Worm (Caenorhabditis elegans) whole organism, L4 larva: ENCODE measurements around the gene nas-32.

ENCODE experiments used
- F37D6.2 ChIP-seq: sonication (generic microtip); optimal IDR thresholded peaks from 2 replicates; lab custom pipeline; 2016; ENCODE audit warnings: mild to moderate bottlenecking, missing genetic modification characterization, missing compliant biosample characterization
- F44E2.7 ChIP-seq: fragments of 200-800 bp; sonication (Bioruptor generic); IDR thresholded peaks from 2 replicates; pipeline ENCODE4 v2.1.2; 2022; ENCODE audit warnings: missing genetic modification characterization, missing compliant biosample characterization
- T20F7.1 ChIP-seq: fragments of 200-800 bp; sonication (Bioruptor generic); optimal IDR thresholded peaks from 2 replicates; lab custom pipeline; 2018; ENCODE audit warnings: mild to moderate bottlenecking, missing genetic modification characterization, missing compliant biosample characterization
- Y105C5A.15 ChIP-seq: fragments of 200-800 bp; sonication (Bioruptor generic); IDR thresholded peaks from 2 replicates; pipeline ENCODE4 v1.3.6; 2022; ENCODE audit warnings: missing genetic modification characterization, missing compliant biosample characterization
- ZK337.2 ChIP-seq: fragments of 200-800 bp; sonication (Bioruptor generic); IDR thresholded peaks from 2 replicates; pipeline ENCODE4 v1.3.6; 2022; ENCODE audit warnings: missing genetic modification reagents, missing genetic modification characterization, missing compliant biosample characterization
- aly-2 ChIP-seq: sonication (generic microtip); optimal IDR thresholded peaks from 2 replicates; lab custom pipeline; 2018; ENCODE audit warnings: missing biosample characterization, missing genetic modification characterization
- ceh-44 ChIP-seq: fragments of 200-800 bp; sonication (Bioruptor generic); IDR thresholded peaks from 2 replicates; pipeline ENCODE4 v1.3.6; 2022; ENCODE audit warnings: missing genetic modification reagents, missing genetic modification characterization, missing compliant biosample characterization
- dmd-6 ChIP-seq: fragments of 200-800 bp; sonication (Bioruptor generic); IDR thresholded peaks from 2 replicates; pipeline ENCODE4 v1.3.6; 2022; ENCODE audit warnings: missing genetic modification reagents, missing genetic modification characterization, missing compliant biosample characterization
- gei-8 ChIP-seq: fragments of 200-800 bp; sonication (Bioruptor generic); optimal IDR thresholded peaks from 2 replicates; lab custom pipeline; 2018; ENCODE audit warnings: mild to moderate bottlenecking, missing genetic modification characterization, missing compliant biosample characterization
- hlh-11 ChIP-seq: fragments of 200-800 bp; sonication (Bioruptor generic); optimal IDR thresholded peaks from 2 replicates; lab custom pipeline; 2018; ENCODE audit warnings: mild to moderate bottlenecking, missing genetic modification characterization, missing compliant biosample characterization
- hlh-30 ChIP-seq: sonication (generic microtip); optimal IDR thresholded peaks from 2 replicates; lab custom pipeline; 2017; ENCODE audit warnings: antibody characterized with exemption, mild to moderate bottlenecking, missing genetic modification characterization, missing compliant biosample characterization; ENCODE audit not compliant: insufficient read depth
- lim-7 ChIP-seq: fragments of 200-800 bp; sonication (Bioruptor generic); IDR thresholded peaks from 2 replicates; pipeline ENCODE4 v1.3.6; 2022; ENCODE audit warnings: missing genetic modification characterization, missing compliant biosample characterization
- lin-13 ChIP-seq: fragments of 150-350 bp; optimal IDR thresholded peaks from 2 replicates; lab custom pipeline; 2014; ENCODE audit warnings: missing biosample characterization, missing genetic modification reagents, missing genetic modification characterization
- lin-15B ChIP-seq: fragments of 150-350 bp; sonication (generic microtip); optimal IDR thresholded peaks from 3 replicates; lab custom pipeline; 2014; ENCODE audit warnings: missing biosample characterization, missing genetic modification characterization
- mxl-3 ChIP-seq: fragments of 200-800 bp; sonication (Bioruptor generic); optimal IDR thresholded peaks from 2 replicates; lab custom pipeline; 2018; ENCODE audit warnings: mild to moderate bottlenecking, missing genetic modification characterization, missing compliant biosample characterization
- nhr-102 ChIP-seq: sonication (generic microtip); optimal IDR thresholded peaks from 2 replicates; lab custom pipeline; 2016; ENCODE audit warnings: mild to moderate bottlenecking, missing genetic modification characterization, moderate library complexity, missing compliant biosample characterization
- nhr-111 ChIP-seq: fragments of 200-800 bp; sonication (Bioruptor generic); optimal IDR thresholded peaks from 2 replicates; lab custom pipeline; 2018; ENCODE audit warnings: mild to moderate bottlenecking, missing genetic modification characterization, missing compliant biosample characterization
- nhr-237 ChIP-seq: sonication (generic microtip); optimal IDR thresholded peaks from 2 replicates; lab custom pipeline; 2017; ENCODE audit warnings: missing biosample characterization, missing genetic modification characterization
- nhr-42 ChIP-seq: fragments of 200-800 bp; sonication (Bioruptor generic); IDR thresholded peaks from 2 replicates; pipeline ENCODE4 v1.3.6; 2022; ENCODE audit warnings: missing genetic modification characterization, missing compliant biosample characterization
- pha-4 ChIP-seq, 2 experiments: fragments of 150-350 bp in 1 of 2; fragments of 200-800 bp in 1 of 2; sonication (Bioruptor generic) in 1 of 2; IDR thresholded peaks in 1 of 2; optimal IDR thresholded peaks in 1 of 2; 2 replicates each; pipeline versions ENCODE4 v1.3.6 to Lab custom; 2014 to 2022; ENCODE audit warnings: missing genetic modification characterization in 2 of 2, missing genetic modification reagents in 2 of 2, missing biosample characterization in 1 of 2, missing compliant biosample characterization in 1 of 2
- rbr-2 ChIP-seq: sonication (generic microtip); optimal IDR thresholded peaks from 2 replicates; lab custom pipeline; 2016; ENCODE audit warnings: missing genotype, missing genetic modification characterization, missing compliant biosample characterization
- set-16 ChIP-seq: fragments of 200-800 bp; sonication (Bioruptor generic); IDR thresholded peaks from 2 replicates; pipeline ENCODE4 v1.3.6; 2022; ENCODE audit warnings: missing genetic modification reagents, missing genetic modification characterization, missing compliant biosample characterization
- spr-3 ChIP-seq: fragments of 200-800 bp; sonication (Bioruptor generic); optimal IDR thresholded peaks from 2 replicates; lab custom pipeline; 2018; ENCODE audit warnings: mild to moderate bottlenecking, missing genetic modification characterization, missing compliant biosample characterization
- unc-62 ChIP-seq, 3 experiments: fragments of 150-350 bp in 1 of 3; sonication (generic microtip); optimal IDR thresholded peaks in 2 of 3; peaks in 1 of 3; 1 replicate in 1 of 3; 2 replicates in 2 of 3; lab custom pipeline; 2014 to 2017; ENCODE audit warnings: missing biosample characterization in 3 of 3, missing genetic modification characterization in 3 of 3, missing genetic modification reagents in 3 of 3, missing genotype in 1 of 3
- vab-7 ChIP-seq: fragments of 200-800 bp; sonication (Bioruptor generic); IDR thresholded peaks from 2 replicates; pipeline ENCODE4 v1.3.6; 2022; ENCODE audit warnings: missing genetic modification reagents, missing genetic modification characterization, missing compliant biosample characterization

The nas-32 gene

ce11 chrV:849512-849911, 49.5 kb downstream of the nas-32 start, which contains the start of gene srbc-12:
Gene srbc-12 (plus strand): TSS chrV:849812.
- TF ChIP-seq nhr-102 (tag; lab: Kevin White, UChicago) (no peak), gei-8 (GFP tag; lab: Kevin White, UChicago) (no peak), mxl-3 (no peak), vab-7 (GFP tag; lab: Robert Waterston, UW) (no peak), nhr-42 (GFP tag; lab: Robert Waterston, UW) (no peak), unc-62 (GFP tag; optimal IDR thresholded peaks at IDR 0.05 in 1 of 2; lab: Kevin White, UChicago) (no peak), unc-62 (tag; optimal IDR thresholded peaks at IDR 0.05; lab: Kevin White, UChicago) (no peak), F37D6.2 (no peak), set-16 (GFP tag; lab: Robert Waterston, UW) (no peak), dmd-6 (GFP tag; lab: Robert Waterston, UW) (no peak), T20F7.1 (no peak), ceh-44 (GFP tag; lab: Robert Waterston, UW) (no peak)

- TF ChIP-seq spr-3 (GFP tag; lab: Kevin White, UChicago) (no peak), vab-7 (GFP tag; lab: Robert Waterston, UW) (no peak), F44E2.7 (GFP tag; lab: Robert Waterston, UW) (no peak), lin-13 (GFP tag; lab: Kevin White, UChicago) (no peak), Y105C5A.15 (no peak), hlh-30 (tag; lab: Kevin White, UChicago) (no peak)
These were observed 49.9 kb downstream of the nas-32 start for ce11 chrV:849042-849441.

- no peak for TF ChIP-seq hlh-11 (tag; lab: Kevin White, UChicago)
- no peak for TF ChIP-seq aly-2 (tag; lab: Kevin White, UChicago)
- TF ChIP-seq lin-15B (tag; lab: Kevin White, UChicago), result no peak
- TF ChIP-seq ZK337.2, result no peak
- no peak for TF ChIP-seq Y105C5A.15
- TF ChIP-seq spr-3 (GFP tag; lab: Kevin White, UChicago), result no peak
- no peak for TF ChIP-seq unc-62 (GFP tag; optimal IDR thresholded peaks at IDR 0.05 in 1 of 2; lab: Kevin White, UChicago)
- TF ChIP-seq unc-62 (tag; optimal IDR thresholded peaks at IDR 0.05; lab: Kevin White, UChicago), result no peak
- no peak for TF ChIP-seq rbr-2 (tag; lab: Kevin White, UChicago)
- no peak for TF ChIP-seq nhr-237 (tag; lab: Kevin White, UChicago)
- no peak for TF ChIP-seq nhr-111 (GFP tag; lab: Kevin White, UChicago)
- TF ChIP-seq lim-7 (GFP tag; lab: Robert Waterston, UW), result no peak
- TF ChIP-seq pha-4 (GFP tag; IDR thresholded peaks at IDR 0.05; lab: Robert Waterston, UW), result no peak
- TF ChIP-seq pha-4 (tag; optimal IDR thresholded peaks at IDR 0.05; lab: Kevin White, UChicago), result no peak
These were observed 51.5 kb downstream of the nas-32 start, which contains the start of gene srbc-13 for ce11 chrV:847521-847920. Gene srbc-13 (plus strand): TSS chrV:847821.
